Fruit fly (Drosophila melanogaster): ENCODE measurements around the gene dpr20.

Gene dpr20

DNA sequence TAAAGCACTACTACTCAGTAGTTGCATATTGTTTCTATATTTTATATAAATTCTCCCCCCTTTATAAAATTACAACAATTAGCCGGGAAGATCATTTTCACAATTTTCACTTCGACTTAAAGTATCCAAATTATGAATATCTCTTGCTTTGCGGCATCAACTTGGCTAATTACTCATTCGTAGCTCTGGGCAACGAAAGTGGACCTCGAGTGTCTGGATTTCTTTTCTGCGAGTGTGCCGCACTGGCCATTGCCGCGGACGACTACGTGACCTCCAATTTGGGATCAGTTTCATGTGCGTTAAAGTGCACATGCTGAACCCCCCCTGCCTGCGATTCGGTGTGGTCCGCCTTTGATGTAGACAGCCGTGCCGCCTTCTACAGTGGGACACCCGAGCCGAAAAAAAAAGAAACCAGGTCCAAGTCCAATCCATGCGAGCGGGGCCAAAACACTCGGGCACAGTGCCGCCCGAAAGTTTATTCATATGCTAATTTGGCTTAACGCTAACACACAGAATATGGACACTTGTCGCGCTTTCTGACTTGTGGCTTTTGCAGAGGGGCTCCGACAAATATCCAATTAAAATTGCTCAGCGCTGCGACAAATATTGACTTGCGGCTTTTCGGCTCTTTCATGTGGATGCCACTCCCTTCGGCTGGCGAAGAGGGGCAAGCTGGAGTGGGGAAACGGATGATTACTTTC is 38.5 kb downstream of the dpr20 start:
- TF ChIP-seq brk (GFP tag; optimal IDR thresholded peaks at IDR 0.05) (no peak), usp (GFP tag; optimal IDR thresholded peaks at IDR 0.05) (no peak), HLH106 (tag; optimal IDR thresholded peaks at IDR 0.05) (peak; percentile 61), Sp1 (GFP tag; optimal IDR thresholded peaks at IDR 0.05) (peak; percentile 63), Hr78 (GFP tag; optimal IDR thresholded peaks at IDR 0.05) (no peak), Dfd (GFP tag; optimal IDR thresholded peaks at IDR 0.05) (no peak), CG32264 (GFP tag; optimal IDR thresholded peaks at IDR 0.05) (no peak), CrebA (GFP tag; optimal IDR thresholded peaks at IDR 0.05; ENCODE audit: borderline replicate concordance) (no peak), dl (GFP tag; optimal IDR thresholded peaks at IDR 0.05; ENCODE audit: insufficient read depth in 1 of 2, partially characterized antibody in 2 of 2) (no peak), Hnf4 (GFP tag; optimal IDR thresholded peaks at IDR 0.05) (no peak), psq (GFP tag; optimal IDR thresholded peaks at IDR 0.05) (no peak), pan (optimal IDR thresholded peaks at IDR 0.05) (no peak), Mio (GFP tag; optimal IDR thresholded peaks at IDR 0.05) (no peak), Dif (GFP tag; optimal IDR thresholded peaks at IDR 0.05; ENCODE audit: partially characterized antibody) (no peak), foxo (GFP tag; optimal IDR thresholded peaks at IDR 0.05) (peak in 1 of 2 experiments; percentile 62), br (GFP tag; optimal IDR thresholded peaks at IDR 0.05) (no peak), Rel (GFP tag; optimal IDR thresholded peaks at IDR 0.05) (no peak), Rel (tag; optimal IDR thresholded peaks at IDR 0.05) (no peak), sage (GFP tag; optimal IDR thresholded peaks at IDR 0.05) (no peak), Jra (GFP tag; optimal IDR thresholded peaks at IDR 0.05) (no peak), dmrt93B (GFP tag; optimal IDR thresholded peaks at IDR 0.05) (peak; percentile 33), Hr83 (GFP tag; optimal IDR thresholded peaks at IDR 0.05; ENCODE audit: poor library complexity, severe bottlenecking) (no peak), Vsx2 (GFP tag; optimal IDR thresholded peaks at IDR 0.05; ENCODE audit: partially characterized antibody) (no peak), Abd-B (GFP tag; optimal IDR thresholded peaks at IDR 0.05) (no peak), OdsH (GFP tag; optimal IDR thresholded peaks at IDR 0.05) (peak; percentile 28), lola (GFP tag; optimal IDR thresholded peaks at IDR 0.05) (no peak), ey (GFP tag; optimal IDR thresholded peaks at IDR 0.05) (peak; percentile 32), h (GFP tag; optimal IDR thresholded peaks at IDR 0.05) (peak; percentile 56), woc (GFP tag; optimal IDR thresholded peaks at IDR 0.05) (no peak), dsf (GFP tag; optimal IDR thresholded peaks at IDR 0.05; ENCODE audit: borderline replicate concordance) (no peak), N (GFP tag; optimal IDR thresholded peaks at IDR 0.05) (no peak), rgr (GFP tag; optimal IDR thresholded peaks at IDR 0.05) (no peak), CG9705 (GFP tag; optimal IDR thresholded peaks at IDR 0.05) (peak; percentile 24), tai (GFP tag; optimal IDR thresholded peaks at IDR 0.05) (no peak), fru (GFP tag; optimal IDR thresholded peaks at IDR 0.05) (peak; percentile 45), sv (GFP tag; optimal IDR thresholded peaks at IDR 0.05) (no peak), Myc (optimal IDR thresholded peaks at IDR 0.05) (no peak), GATAd (GFP tag; optimal IDR thresholded peaks at IDR 0.05) (no peak), jim (GFP tag; optimal IDR thresholded peaks at IDR 0.05) (no peak)

DNA sequence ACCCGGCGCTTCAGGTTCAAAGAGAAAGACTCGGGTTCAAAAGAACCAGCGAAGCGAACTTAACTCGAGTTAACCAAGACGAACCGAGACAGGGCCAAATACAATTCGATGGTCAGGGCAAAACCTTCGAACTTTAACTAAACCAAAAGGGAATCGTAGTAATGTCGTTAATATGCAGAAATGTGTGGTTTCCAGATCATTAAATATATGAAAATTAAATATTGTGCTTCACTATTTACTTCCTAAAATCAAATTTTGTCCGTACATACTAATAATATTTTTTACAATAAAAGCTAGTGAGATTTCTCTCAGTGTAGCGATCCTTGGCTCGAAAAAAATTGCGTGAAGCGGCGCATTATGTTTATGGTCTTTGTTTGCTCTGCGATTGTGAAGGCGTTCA is 39.3 kb downstream of the dpr20 start:
- TF ChIP-seq sage (GFP tag; optimal IDR thresholded peaks at IDR 0.05) (peak; percentile 37), brk (GFP tag; optimal IDR thresholded peaks at IDR 0.05) (peak; percentile 63), ey (GFP tag; optimal IDR thresholded peaks at IDR 0.05) (peak; percentile 61), fru (GFP tag; optimal IDR thresholded peaks at IDR 0.05) (peak; percentile 68), dmrt93B (GFP tag; optimal IDR thresholded peaks at IDR 0.05) (no peak), rgr (GFP tag; optimal IDR thresholded peaks at IDR 0.05) (peak; percentile 62), OdsH (GFP tag; optimal IDR thresholded peaks at IDR 0.05) (peak; percentile 63), tai (GFP tag; optimal IDR thresholded peaks at IDR 0.05) (peak; percentile 56), pan (optimal IDR thresholded peaks at IDR 0.05) (no peak), Hnf4 (GFP tag; optimal IDR thresholded peaks at IDR 0.05) (peak; percentile 55), lola (GFP tag; optimal IDR thresholded peaks at IDR 0.05) (no peak), usp (GFP tag; optimal IDR thresholded peaks at IDR 0.05) (no peak), jim (GFP tag; optimal IDR thresholded peaks at IDR 0.05) (no peak), Myc (optimal IDR thresholded peaks at IDR 0.05) (no peak), woc (GFP tag; optimal IDR thresholded peaks at IDR 0.05) (peak; percentile 44), Hr78 (GFP tag; optimal IDR thresholded peaks at IDR 0.05) (no peak), Dfd (GFP tag; optimal IDR thresholded peaks at IDR 0.05) (no peak), sv (GFP tag; optimal IDR thresholded peaks at IDR 0.05) (no peak), dl (GFP tag; optimal IDR thresholded peaks at IDR 0.05; ENCODE audit: insufficient read depth in 1 of 2, partially characterized antibody in 2 of 2) (no peak), psq (GFP tag; optimal IDR thresholded peaks at IDR 0.05) (peak; percentile 44), Sp1 (GFP tag; optimal IDR thresholded peaks at IDR 0.05) (peak; percentile 43), Hr83 (GFP tag; optimal IDR thresholded peaks at IDR 0.05; ENCODE audit: poor library complexity, severe bottlenecking) (no peak), HLH106 (tag; optimal IDR thresholded peaks at IDR 0.05) (peak; percentile 61), CG32264 (GFP tag; optimal IDR thresholded peaks at IDR 0.05) (no peak), h (GFP tag; optimal IDR thresholded peaks at IDR 0.05) (peak; percentile 66), br (GFP tag; optimal IDR thresholded peaks at IDR 0.05) (peak; percentile 63), foxo (GFP tag; optimal IDR thresholded peaks at IDR 0.05) (peak in 1 of 2 experiments; percentile 43), Dif (GFP tag; optimal IDR thresholded peaks at IDR 0.05; ENCODE audit: partially characterized antibody) (no peak)
